Worm (Caenorhabditis elegans) whole organism, early embryonic: ENCODE measurements around the gene sas-7.

Experiments used
- B0310.2 ChIP-seq: sonication (generic microtip); optimal IDR thresholded peaks from 2 replicates; lab custom pipeline; 2016; ENCODE audit warnings: mild to moderate bottlenecking, missing genetic modification characterization, missing compliant biosample characterization
- F13C5.2 ChIP-seq: sonication (generic microtip); optimal IDR thresholded peaks from 2 replicates; lab custom pipeline; 2017; ENCODE audit warnings: mild to moderate bottlenecking, missing genetic modification characterization, inconsistent platforms, missing compliant biosample characterization
- ama-1 ChIP-seq: fragments of 150-350 bp; optimal IDR thresholded peaks from 2 replicates; lab custom pipeline; 2014
- ceh-36 ChIP-seq: sonication (generic microtip); optimal IDR thresholded peaks from 2 replicates; lab custom pipeline; 2016; ENCODE audit warnings: missing genetic modification characterization, inconsistent platforms, missing compliant biosample characterization
- flt-1 ChIP-seq: fragments of 200-800 bp; sonication (Bioruptor generic); IDR thresholded peaks from 2 replicates; pipeline ENCODE4 v1.3.6; 2022; ENCODE audit warnings: missing genetic modification characterization, missing compliant biosample characterization
- hmg-4 ChIP-seq: fragments of 200-800 bp; sonication (Bioruptor generic); optimal IDR thresholded peaks from 2 replicates; lab custom pipeline; 2018; ENCODE audit warnings: mild to moderate bottlenecking, missing genetic modification characterization, missing compliant biosample characterization
- hnd-1 ChIP-seq: sonication (generic microtip); optimal IDR thresholded peaks from 2 replicates; lab custom pipeline; 2016; ENCODE audit warnings: missing genetic modification characterization, missing compliant biosample characterization
- tbx-37 ChIP-seq: fragments of 200-800 bp; sonication (Bioruptor generic); conservative IDR thresholded peaks from 2 replicates; pipeline ENCODE4 v1.3.6; 2022; ENCODE audit warnings: missing genetic modification reagents, missing genetic modification characterization, missing compliant biosample characterization

DNA sequence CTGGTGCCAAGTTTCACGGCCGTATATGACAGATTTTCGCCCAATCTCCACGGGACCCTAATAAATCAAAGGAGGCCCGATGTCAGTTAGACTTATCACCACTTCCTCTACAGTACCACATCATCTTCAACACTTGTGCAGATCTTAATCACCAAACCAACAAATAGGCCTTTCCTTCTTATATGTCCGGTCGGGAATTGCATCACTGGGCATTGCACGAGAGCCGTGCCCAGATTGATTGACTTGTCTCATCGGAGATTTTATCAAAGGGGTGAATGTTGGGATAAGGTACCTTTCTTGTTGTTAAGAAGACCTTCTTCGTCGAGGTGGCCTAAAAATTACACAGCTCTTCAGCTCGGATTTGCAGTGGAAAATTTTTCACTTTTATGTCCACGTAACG, 23.9 kb downstream of the sas-7 start:
- TF ChIP-seq ama-1 (lab: Kevin White, UChicago) (no peak), flt-1 (GFP tag; lab: Robert Waterston, UW) (no peak), hnd-1 (tag; lab: Kevin White, UChicago) (no peak), F13C5.2 (no peak), hmg-4 (no peak), tbx-37 (GFP tag; lab: Robert Waterston, UW) (no peak), B0310.2 (tag; lab: Kevin White, UChicago) (no peak), ceh-36 (no peak)
